Worm (Caenorhabditis elegans) whole organism, L4 larva: ENCODE data around the gene col-185.

Source experiments
- D1046.2 ChIP-seq: fragments of 200-800 bp; sonication (Bioruptor generic); IDR thresholded peaks from 2 replicates; pipeline ENCODE4 v1.3.6; 2022; ENCODE audit warnings: missing genetic modification characterization, missing compliant biosample characterization
- F10B5.3 ChIP-seq: sonication (generic microtip); optimal IDR thresholded peaks from 2 replicates; lab custom pipeline; 2016; ENCODE audit warnings: mild to moderate bottlenecking, missing genetic modification characterization, missing compliant biosample characterization
- F44E2.7 ChIP-seq: fragments of 200-800 bp; sonication (Bioruptor generic); IDR thresholded peaks from 2 replicates; pipeline ENCODE4 v2.1.2; 2022; ENCODE audit warnings: missing genetic modification characterization, missing compliant biosample characterization
- R02D3.7 ChIP-seq: fragments of 150-350 bp; sonication (generic microtip); optimal IDR thresholded peaks from 3 replicates; lab custom pipeline; 2014; ENCODE audit warnings: missing biosample characterization, missing genetic modification characterization
- Y105C5A.15 ChIP-seq: fragments of 200-800 bp; sonication (Bioruptor generic); IDR thresholded peaks from 2 replicates; pipeline ENCODE4 v1.3.6; 2022; ENCODE audit warnings: missing genetic modification characterization, missing compliant biosample characterization
- Y5F2A.4 ChIP-seq: fragments of 200-800 bp; sonication (Bioruptor generic); optimal IDR thresholded peaks from 2 replicates; lab custom pipeline; 2018; ENCODE audit warnings: mild to moderate bottlenecking, missing genetic modification characterization, missing compliant biosample characterization
- Y75B8A.6 ChIP-seq: fragments of 200-800 bp; sonication (Bioruptor generic); IDR thresholded peaks from 2 replicates; pipeline ENCODE4 v1.3.6; 2022; ENCODE audit warnings: missing genetic modification reagents, missing genetic modification characterization, missing compliant biosample characterization
- ZK337.2 ChIP-seq: fragments of 200-800 bp; sonication (Bioruptor generic); IDR thresholded peaks from 2 replicates; pipeline ENCODE4 v1.3.6; 2022; ENCODE audit warnings: missing genetic modification reagents, missing genetic modification characterization, missing compliant biosample characterization
- ZK546.5 ChIP-seq, 2 experiments: sonication (generic microtip); optimal IDR thresholded peaks; 2 replicates each; lab custom pipeline; 2017; ENCODE audit warnings: missing biosample characterization in 2 of 2, missing genetic modification characterization in 2 of 2
- aha-1 ChIP-seq: fragments of 150-350 bp; peaks from one replicate; lab custom pipeline; 2014; ENCODE audit warnings: missing biosample characterization, missing genetic modification characterization
- arid-1 ChIP-seq: fragments of 200-800 bp; sonication (Bioruptor generic); conservative IDR thresholded peaks from 2 replicates; pipeline ENCODE4 v1.3.6; 2022; ENCODE audit warnings: missing genetic modification reagents, missing genetic modification characterization, missing compliant biosample characterization
- ceh-20 ChIP-seq: fragments of 200-800 bp; sonication (Bioruptor generic); IDR thresholded peaks from 2 replicates; pipeline ENCODE4 v1.3.6; 2022; ENCODE audit warnings: missing genetic modification reagents, missing genetic modification characterization, missing compliant biosample characterization
- ceh-62 ChIP-seq: sonication (generic microtip); optimal IDR thresholded peaks from 2 replicates; lab custom pipeline; 2017; ENCODE audit warnings: missing biosample characterization, missing genetic modification characterization
- ces-1 ChIP-seq: fragments of 150-350 bp; sonication (generic microtip); optimal IDR thresholded peaks from 4 replicates; lab custom pipeline; 2014; ENCODE audit warnings: missing biosample characterization, missing genetic modification reagents, missing genetic modification characterization
- daf-16 ChIP-seq, 3 experiments: sonication (generic microtip); optimal IDR thresholded peaks; 2 replicates each; lab custom pipeline; 2016 to 2017; ENCODE audit warnings: missing genetic modification characterization in 3 of 3, missing genetic modification reagents in 3 of 3, mild to moderate bottlenecking in 2 of 3, missing compliant biosample characterization in 2 of 3, missing biosample characterization in 1 of 3, moderate library complexity in 1 of 3
- daf-8 ChIP-seq: fragments of 200-800 bp; sonication (Bioruptor generic); IDR thresholded peaks from 2 replicates; pipeline ENCODE4 v1.3.6; 2022; ENCODE audit warnings: missing genetic modification characterization, missing compliant biosample characterization
- dmd-6 ChIP-seq: fragments of 200-800 bp; sonication (Bioruptor generic); IDR thresholded peaks from 2 replicates; pipeline ENCODE4 v1.3.6; 2022; ENCODE audit warnings: missing genetic modification reagents, missing genetic modification characterization, missing compliant biosample characterization
- duxl-1 ChIP-seq: sonication (generic microtip); optimal IDR thresholded peaks from 2 replicates; lab custom pipeline; 2016; ENCODE audit warnings: mild to moderate bottlenecking, missing genetic modification characterization, moderate library complexity, missing compliant biosample characterization; ENCODE audit not compliant: poor library complexity
- dve-1 ChIP-seq: sonication (generic microtip); optimal IDR thresholded peaks from 2 replicates; lab custom pipeline; 2017; ENCODE audit warnings: antibody characterized with exemption, mild to moderate bottlenecking, missing genetic modification characterization, missing compliant biosample characterization; ENCODE audit not compliant: insufficient read depth
- hlh-11 ChIP-seq: fragments of 200-800 bp; sonication (Bioruptor generic); optimal IDR thresholded peaks from 2 replicates; lab custom pipeline; 2018; ENCODE audit warnings: mild to moderate bottlenecking, missing genetic modification characterization, missing compliant biosample characterization
- hlh-30 ChIP-seq: sonication (generic microtip); optimal IDR thresholded peaks from 2 replicates; lab custom pipeline; 2017; ENCODE audit warnings: antibody characterized with exemption, mild to moderate bottlenecking, missing genetic modification characterization, missing compliant biosample characterization; ENCODE audit not compliant: insufficient read depth
- lim-7 ChIP-seq: fragments of 200-800 bp; sonication (Bioruptor generic); IDR thresholded peaks from 2 replicates; pipeline ENCODE4 v1.3.6; 2022; ENCODE audit warnings: missing genetic modification characterization, missing compliant biosample characterization
- lin-13 ChIP-seq: fragments of 150-350 bp; optimal IDR thresholded peaks from 2 replicates; lab custom pipeline; 2014; ENCODE audit warnings: missing biosample characterization, missing genetic modification reagents, missing genetic modification characterization
- lin-15B ChIP-seq: fragments of 150-350 bp; sonication (generic microtip); optimal IDR thresholded peaks from 3 replicates; lab custom pipeline; 2014; ENCODE audit warnings: missing biosample characterization, missing genetic modification characterization
- lin-39 ChIP-seq: fragments of 150-350 bp; optimal IDR thresholded peaks from 2 replicates; lab custom pipeline; 2014; ENCODE audit warnings: missing biosample characterization, missing genetic modification reagents, missing genetic modification characterization
- lir-3 ChIP-seq: sonication (generic microtip); optimal IDR thresholded peaks from 2 replicates; lab custom pipeline; 2016; ENCODE audit warnings: mild to moderate bottlenecking, missing genetic modification characterization, missing compliant biosample characterization
- lsy-2 ChIP-seq, 2 experiments: fragments of 150-350 bp in 1 of 2; sonication (generic microtip) in 1 of 2; optimal IDR thresholded peaks; 2 replicates each; lab custom pipeline; 2014 to 2017; ENCODE audit warnings: missing biosample characterization in 2 of 2, missing genetic modification characterization in 2 of 2
- madf-5 ChIP-seq, 2 experiments: fragments of 200-800 bp; sonication (Bioruptor generic); IDR thresholded peaks; 2 replicates each; pipeline ENCODE4 v1.3.6; 2022; ENCODE audit warnings: missing compliant biosample characterization in 2 of 2, missing genetic modification characterization in 2 of 2
- mdl-1 ChIP-seq, 2 experiments: fragments of 150-350 bp in 1 of 2; sonication (generic microtip) in 1 of 2; optimal IDR thresholded peaks; 2 replicates each; lab custom pipeline; 2014 to 2017; ENCODE audit warnings: missing biosample characterization in 2 of 2, missing genetic modification characterization in 2 of 2
- mdt-29 ChIP-seq: fragments of 200-800 bp; sonication (Bioruptor generic); IDR thresholded peaks from 2 replicates; pipeline ENCODE4 v1.3.6; 2022; ENCODE audit warnings: missing genetic modification reagents, missing genetic modification characterization, missing compliant biosample characterization
- mxl-2 ChIP-seq: fragments of 200-800 bp; sonication (Bioruptor generic); conservative IDR thresholded peaks from 2 replicates; pipeline ENCODE4 v1.3.6; 2022; ENCODE audit warnings: missing genetic modification reagents, missing genetic modification characterization, missing compliant biosample characterization
- mxl-3 ChIP-seq: fragments of 200-800 bp; sonication (Bioruptor generic); optimal IDR thresholded peaks from 2 replicates; lab custom pipeline; 2018; ENCODE audit warnings: mild to moderate bottlenecking, missing genetic modification characterization, missing compliant biosample characterization
- nhr-10 ChIP-seq: fragments of 150-350 bp; optimal IDR thresholded peaks from 2 replicates; lab custom pipeline; 2014; ENCODE audit warnings: missing biosample characterization, missing genetic modification characterization
- nhr-111 ChIP-seq: fragments of 200-800 bp; sonication (Bioruptor generic); optimal IDR thresholded peaks from 2 replicates; lab custom pipeline; 2018; ENCODE audit warnings: mild to moderate bottlenecking, missing genetic modification characterization, missing compliant biosample characterization
- nhr-28 ChIP-seq: fragments of 150-350 bp; optimal IDR thresholded peaks from 2 replicates; lab custom pipeline; 2014; ENCODE audit warnings: missing biosample characterization, missing genetic modification characterization
- nhr-41 ChIP-seq: fragments of 200-800 bp; sonication (Bioruptor generic); IDR thresholded peaks from 2 replicates; pipeline ENCODE4 v1.3.6; 2022; ENCODE audit warnings: missing genetic modification reagents, missing genetic modification characterization, missing compliant biosample characterization
- nhr-77 ChIP-seq: fragments of 150-350 bp; optimal IDR thresholded peaks from 2 replicates; lab custom pipeline; 2014; ENCODE audit warnings: missing biosample characterization, missing genetic modification characterization
- pqm-1 ChIP-seq: sonication (generic microtip); optimal IDR thresholded peaks from 2 replicates; lab custom pipeline; 2017; ENCODE audit warnings: missing biosample characterization, missing genetic modification characterization
- saeg-2 ChIP-seq: fragments of 200-800 bp; sonication (Bioruptor generic); IDR thresholded peaks from 2 replicates; pipeline ENCODE4 v1.3.6; 2022; ENCODE audit warnings: missing genetic modification reagents, missing genetic modification characterization, missing compliant biosample characterization
- tra-1 ChIP-seq: fragments of 200-800 bp; sonication (Bioruptor generic); IDR thresholded peaks from 2 replicates; pipeline ENCODE4 v1.3.6; 2022; ENCODE audit warnings: missing genetic modification reagents, missing genetic modification characterization, missing compliant biosample characterization
- unc-39 ChIP-seq: sonication (generic microtip); optimal IDR thresholded peaks from 2 replicates; lab custom pipeline; 2017; ENCODE audit warnings: missing biosample characterization, missing genetic modification characterization
- unc-62 ChIP-seq, 3 experiments: fragments of 150-350 bp in 1 of 3; sonication (generic microtip); optimal IDR thresholded peaks in 2 of 3; peaks in 1 of 3; 1 replicate in 1 of 3; 2 replicates in 2 of 3; lab custom pipeline; 2014 to 2017; ENCODE audit warnings: missing biosample characterization in 3 of 3, missing genetic modification characterization in 3 of 3, missing genetic modification reagents in 3 of 3, missing genotype in 1 of 3
- zag-1 ChIP-seq: fragments of 150-350 bp; optimal IDR thresholded peaks from 2 replicates; lab custom pipeline; 2014; ENCODE audit warnings: missing biosample characterization, missing genetic modification characterization

col-185 gene

ce11 chrX:13527347-13528092, 16.6 kb upstream of the col-185 start, which contains the start of gene pab-2 (continued):
- TF ChIP-seq lin-15B (tag; lab: Kevin White, UChicago) (no peak), nhr-10 (tag; lab: Kevin White, UChicago) (peak; percentile 38), mxl-2 (0 out of 2 replicates have a peak, but pooled peaks have one; percentile 61), lir-3 (tag; lab: Kevin White, UChicago) (no peak), nhr-28 (tag; lab: Kevin White, UChicago) (peak; percentile 87), ZK546.5 (tag; optimal IDR thresholded peaks at IDR 0.05; lab: Kevin White, UChicago) (no peak), lin-39 (tag; lab: Kevin White, UChicago) (no peak), madf-5 (GFP tag; IDR thresholded peaks at IDR 0.05; lab: Robert Waterston, UW) (no peak), tra-1 (GFP tag; lab: Robert Waterston, UW) (peak; percentile 85), mxl-3 (peak; percentile 97), D1046.2 (GFP tag; lab: Robert Waterston, UW) (0 out of 2 replicates have a peak, but pooled peaks have one; percentile 54), ces-1 (GFP tag; lab: Kevin White, UChicago) (no peak), ceh-62 (tag; lab: Kevin White, UChicago) (no peak), Y105C5A.15 (GFP tag; lab: Robert Waterston, UW) (no peak), lim-7 (GFP tag; lab: Robert Waterston, UW) (0 out of 2 replicates have a peak, but pooled peaks have one; percentile 53), saeg-2 (peak; percentile 89), Y5F2A.4 (GFP tag; lab: Kevin White, UChicago) (no peak), ceh-20 (GFP tag; lab: Robert Waterston, UW) (peak; percentile 69; the same call in 1 of the 2 replicates), R02D3.7 (tag; lab: Kevin White, UChicago) (no peak), arid-1 (0 out of 2 replicates have a peak, but pooled peaks have one; percentile 42), daf-8 (GFP tag; lab: Robert Waterston, UW) (no peak), dve-1 (tag; lab: Kevin White, UChicago) (peak; percentile 92), Y75B8A.6 (no peak), nhr-41 (peak; percentile 77; the same call in 1 of the 2 replicates)

DNA sequence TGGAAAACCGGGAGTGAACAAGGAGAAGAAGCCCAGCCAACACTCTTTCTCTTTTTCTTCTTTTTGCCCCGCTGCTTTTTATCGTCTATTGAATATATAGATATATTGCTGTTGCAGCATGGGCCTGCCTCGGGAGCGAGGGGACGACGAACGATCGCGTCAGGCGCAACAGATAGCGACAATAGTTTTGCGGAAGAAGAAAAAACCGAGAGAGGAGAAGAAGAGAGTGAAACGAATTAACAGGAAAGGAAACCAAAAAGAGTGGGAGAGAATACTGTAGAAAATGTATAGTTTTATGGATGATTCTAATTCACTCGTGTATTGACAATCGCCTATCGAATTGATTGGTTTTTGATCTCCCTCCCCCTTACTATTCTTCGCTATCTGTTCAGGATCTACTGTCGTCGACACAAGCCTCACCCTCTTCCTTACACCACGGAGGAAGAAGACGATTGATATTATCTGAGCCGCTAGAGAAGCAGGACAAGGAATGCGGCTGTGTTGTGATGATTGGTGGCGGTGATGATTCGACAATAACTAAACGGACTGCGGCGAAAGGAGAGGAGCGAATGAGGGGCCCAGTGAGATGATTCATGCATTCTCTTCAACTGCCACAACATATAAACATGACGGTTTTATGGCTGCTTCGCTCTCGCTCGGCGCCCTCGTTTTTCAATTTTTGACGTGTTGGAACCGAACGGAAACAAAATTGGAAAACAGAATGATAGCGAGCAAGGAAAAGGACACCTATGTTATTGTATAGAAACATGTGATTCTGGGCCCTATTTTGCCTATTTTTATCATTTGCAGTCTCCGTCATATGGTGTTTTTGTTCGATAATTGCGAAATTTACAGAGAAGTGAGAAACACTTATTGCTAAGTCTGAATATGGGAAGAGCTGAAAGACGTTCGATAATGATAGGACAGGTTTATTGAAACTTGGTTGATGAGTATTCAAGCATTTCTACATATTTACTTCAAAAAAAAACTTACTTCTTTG, 15.6 kb upstream of the col-185 start:
- TF ChIP-seq daf-16 (GFP tag; optimal IDR thresholded peaks at IDR 0.05; lab: Kevin White, UChicago): no peak
- TF ChIP-seq daf-16 (tag; optimal IDR thresholded peaks at IDR 0.05; lab: Kevin White, UChicago): peak; percentile 18
- peak in 1 of 2 experiments; percentile 16 for TF ChIP-seq mdl-1 (tag; optimal IDR thresholded peaks at IDR 0.05; lab: Kevin White, UChicago)
- TF ChIP-seq nhr-28 (tag; lab: Kevin White, UChicago): peak; percentile 40
- no peak for TF ChIP-seq F10B5.3 (tag; lab: Kevin White, UChicago)
- TF ChIP-seq nhr-77 (tag; lab: Kevin White, UChicago): peak; percentile 6
- no peak for TF ChIP-seq ZK337.2 (GFP tag; lab: Robert Waterston, UW)
- peak; percentile 44 for TF ChIP-seq dve-1 (tag; lab: Kevin White, UChicago)
- TF ChIP-seq lsy-2 (tag; optimal IDR thresholded peaks at IDR 0.05; lab: Kevin White, UChicago): peak in 1 of 2 experiments; percentile 4
- TF ChIP-seq unc-62 (GFP tag; optimal IDR thresholded peaks at IDR 0.05 in 1 of 2; lab: Kevin White, UChicago): peak in 1 of 2 experiments; percentile 68
- no peak for TF ChIP-seq unc-62 (tag; optimal IDR thresholded peaks at IDR 0.05; lab: Kevin White, UChicago)
- TF ChIP-seq lin-13 (GFP tag; lab: Kevin White, UChicago): no peak
- TF ChIP-seq hlh-11 (tag; lab: Kevin White, UChicago): peak; percentile 49
- TF ChIP-seq hlh-30: peak; percentile 58
- no peak for TF ChIP-seq unc-39
- TF ChIP-seq F44E2.7 (GFP tag; lab: Robert Waterston, UW): no peak
- 0 out of 2 replicates have a peak, but pooled peaks have one; percentile 6 for TF ChIP-seq tra-1 (GFP tag; lab: Robert Waterston, UW)
- no peak for TF ChIP-seq nhr-111 (GFP tag; lab: Kevin White, UChicago)
- TF ChIP-seq dmd-6: peak; percentile 40
- TF ChIP-seq zag-1: no peak
- TF ChIP-seq mdt-29 (GFP tag; lab: Robert Waterston, UW): no peak
- peak; percentile 15 for TF ChIP-seq pqm-1 (tag; lab: Kevin White, UChicago)
- no peak for TF ChIP-seq duxl-1 (tag; lab: Kevin White, UChicago)
- TF ChIP-seq aha-1 (tag; lab: Kevin White, UChicago): peak; percentile 56
- TF ChIP-seq mxl-3: peak; percentile 10
